Worm (Caenorhabditis elegans): ENCODE data around the gene str-61.

- TF ChIP-seq sox-4 (tag; optimal IDR thresholded peaks at IDR 0.05) (no peak), syd-9 (tag; optimal IDR thresholded peaks at IDR 0.05) (no peak), lim-6 (tag; optimal IDR thresholded peaks at IDR 0.05) (no peak), hlh-6 (tag; optimal IDR thresholded peaks at IDR 0.05) (no peak), ceh-9 (tag; optimal IDR thresholded peaks at IDR 0.05) (no peak), T23F11.4 (GFP tag; optimal IDR thresholded peaks at IDR 0.05) (no peak)
These were observed 30.7 kb downstream of the str-61 start for ce11 chrV:16640366-16640765.
